Fruit fly (Drosophila melanogaster) whole organism: ENCODE results near the gene CG33679.

Experiments
- Dll ChIP-seq: fragments of >200 bp; optimal IDR thresholded peaks from 2 replicates; lab custom pipeline; 2017
- EcR ChIP-seq, 2 experiments: fragments of >200 bp; optimal IDR thresholded peaks; 2 replicates each; lab custom pipeline; 2017; ENCODE audit warnings: missing biosample characterization in 2 of 2, missing genetic modification characterization in 2 of 2, missing genetic modification reagents in 2 of 2
- pan ChIP-seq: fragments of >200 bp; optimal IDR thresholded peaks from 2 replicates; lab custom pipeline; 2017
- psq ChIP-seq: fragments of >200 bp; optimal IDR thresholded peaks from 2 replicates; lab custom pipeline; 2017
- usp ChIP-seq: fragments of >200 bp; optimal IDR thresholded peaks from 2 replicates; lab custom pipeline; 2017; ENCODE audit warnings: missing biosample characterization, missing genetic modification characterization, mixed read lengths

DNA sequence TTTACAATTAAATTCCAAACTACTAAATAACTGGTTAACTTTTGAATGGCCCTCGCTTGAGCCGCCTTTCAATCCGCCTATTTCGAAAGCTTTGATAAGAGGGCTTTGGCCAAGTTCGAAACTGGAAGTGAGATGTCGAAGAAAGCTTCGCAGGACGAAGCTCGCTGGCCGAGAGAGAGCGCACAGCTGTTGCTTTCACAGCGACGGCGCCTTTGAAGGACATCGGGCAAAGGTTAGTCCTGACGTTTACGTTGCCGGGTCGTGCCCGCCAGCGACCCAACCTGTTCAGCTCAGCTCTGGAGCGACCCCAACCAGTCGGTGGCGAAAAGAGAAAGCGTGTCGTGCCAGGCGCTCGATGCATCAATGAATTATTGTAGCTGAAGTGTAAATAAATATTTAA is 46.3 kb upstream of the CG33679 start:
- TF ChIP-seq psq (lab: Kevin White, UChicago) = no peak
- TF ChIP-seq pan (lab: Kevin White, UChicago) = no peak
- TF ChIP-seq EcR (GFP tag; optimal IDR thresholded peaks at IDR 0.05; lab: Kevin White, UChicago) = no peak
- TF ChIP-seq usp (GFP tag; lab: Kevin White, UChicago) = no peak
- TF ChIP-seq Dll (lab: Kevin White, UChicago) = no peak
